Fruit fly (Drosophila melanogaster) whole organism, embryonic: Measurements from ENCODE around the gene Gpdh1.

Experiments used
- B-H1 ChIP-seq: fragments of 200-800 bp; sonication (Bioruptor generic); IDR thresholded peaks from 3 replicates; pipeline ENCODE4 v1.3.6; 2022; ENCODE audit warnings: missing biosample characterization, missing genetic modification characterization
- CG12071 ChIP-seq: fragments of 200-800 bp; sonication (Bioruptor generic); optimal IDR thresholded peaks from 3 replicates; lab custom pipeline; 2018; ENCODE audit warnings: missing biosample characterization, mild to moderate bottlenecking, missing genetic modification characterization
- CG1602 ChIP-seq: fragments of 200-800 bp; sonication (Bioruptor generic); optimal IDR thresholded peaks from 3 replicates; lab custom pipeline; 2016; ENCODE audit warnings: missing biosample characterization, missing genetic modification characterization
- CG16863 ChIP-seq: fragments of 200-800 bp; sonication (Bioruptor generic); optimal IDR thresholded peaks from 3 replicates; lab custom pipeline; 2016; ENCODE audit warnings: missing biosample characterization, missing genetic modification characterization
- CG17912 ChIP-seq: fragments of 200-800 bp; sonication (Bioruptor generic); optimal IDR thresholded peaks from 2 replicates; lab custom pipeline; 2018; ENCODE audit warnings: missing biosample characterization, mild to moderate bottlenecking, missing genetic modification characterization
- CG18011 ChIP-seq: fragments of 200-800 bp; sonication (Bioruptor generic); optimal IDR thresholded peaks from 2 replicates; lab custom pipeline; 2017; ENCODE audit warnings: missing biosample characterization, missing genetic modification characterization, mild to moderate bottlenecking, moderate library complexity, missing genotype
- CG2199 ChIP-seq: fragments of 200-800 bp; sonication (Bioruptor generic); IDR thresholded peaks from 3 replicates; pipeline ENCODE4 v1.3.6; 2022; ENCODE audit warnings: missing biosample characterization, missing genetic modification characterization
- CG30431 ChIP-seq: fragments of 200-800 bp; sonication (Bioruptor generic); optimal IDR thresholded peaks from 2 replicates; lab custom pipeline; 2017; ENCODE audit warnings: missing biosample characterization, missing genetic modification characterization
- CG32767 ChIP-seq: fragments of 200-800 bp; sonication (Bioruptor generic); IDR thresholded peaks from 2 replicates; pipeline ENCODE4 v1.3.6; 2022; ENCODE audit warnings: missing biosample characterization, missing genetic modification characterization
- CG33213 ChIP-seq: fragments of 200-800 bp; sonication (Bioruptor generic); optimal IDR thresholded peaks from 3 replicates; lab custom pipeline; 2016; ENCODE audit warnings: missing biosample characterization, missing genetic modification characterization
- CG3726 ChIP-seq: fragments of 200-800 bp; sonication (Bioruptor generic); IDR thresholded peaks from 3 replicates; pipeline ENCODE4, ENCODE4 v1.3.6; 2022; ENCODE audit warnings: missing biosample characterization, missing genetic modification characterization
- CG6272 ChIP-seq: fragments of 200-800 bp; sonication (Bioruptor generic); IDR thresholded peaks from 2 replicates; pipeline ENCODE4 v1.3.6; 2022; ENCODE audit warnings: missing biosample characterization, missing genetic modification characterization
- CG6654 ChIP-seq: fragments of 200-800 bp; sonication (Bioruptor generic); optimal IDR thresholded peaks from 2 replicates; lab custom pipeline; 2017; ENCODE audit warnings: missing biosample characterization, mild to moderate bottlenecking, missing genetic modification characterization
- CG6765 ChIP-seq: fragments of 200-800 bp; sonication (Bioruptor generic); optimal IDR thresholded peaks from 3 replicates; lab custom pipeline; 2017; ENCODE audit warnings: missing biosample characterization, mild to moderate bottlenecking, missing genetic modification characterization
- CG6854 ChIP-seq: fragments of 200-800 bp; sonication (Bioruptor generic); optimal IDR thresholded peaks from 3 replicates; lab custom pipeline; 2017; ENCODE audit warnings: missing biosample characterization, mild to moderate bottlenecking, missing genetic modification characterization
- CG7745 ChIP-seq: fragments of 200-800 bp; sonication (Bioruptor generic); optimal IDR thresholded peaks from 2 replicates; lab custom pipeline; 2018; ENCODE audit warnings: missing biosample characterization, mild to moderate bottlenecking, missing genetic modification characterization, moderate library complexity
- CG9215 ChIP-seq: fragments of 200-800 bp; sonication (Bioruptor generic); IDR thresholded peaks from 2 replicates; pipeline ENCODE4 v1.3.6; 2022; ENCODE audit warnings: missing biosample characterization, missing genetic modification characterization
- CG9797 ChIP-seq: fragments of 200-800 bp; sonication (Bioruptor generic); optimal IDR thresholded peaks from 3 replicates; lab custom pipeline; 2018; ENCODE audit warnings: missing biosample characterization, mild to moderate bottlenecking, missing genetic modification characterization
- CG9817 ChIP-seq: fragments of 200-800 bp; sonication (Bioruptor generic); optimal IDR thresholded peaks from 2 replicates; lab custom pipeline; 2018; ENCODE audit warnings: missing biosample characterization, mild to moderate bottlenecking, missing genetic modification characterization, moderate library complexity
- Dek ChIP-seq: fragments of 200-800 bp; sonication (Bioruptor generic); optimal IDR thresholded peaks from 3 replicates; lab custom pipeline; 2019; ENCODE audit warnings: missing biosample characterization, mild to moderate bottlenecking, missing genetic modification characterization, moderate library complexity
- Dip2 ChIP-seq: fragments of 200-800 bp; sonication (Bioruptor generic); IDR thresholded peaks from 2 replicates; pipeline ENCODE4 v1.3.6; 2022; ENCODE audit warnings: missing biosample characterization, missing genetic modification characterization
- Fer3 ChIP-seq: fragments of 200-800 bp; sonication (Bioruptor generic); optimal IDR thresholded peaks from 2 replicates; lab custom pipeline; 2018; ENCODE audit warnings: missing biosample characterization, mild to moderate bottlenecking, missing genetic modification characterization, moderate library complexity
- H15 ChIP-seq: fragments of 200-800 bp; sonication (Bioruptor generic); IDR thresholded peaks from 3 replicates; pipeline ENCODE4 v1.3.6; 2022; ENCODE audit warnings: missing biosample characterization, missing genetic modification characterization
- Hr51 ChIP-seq, 2 experiments: fragments of 200-800 bp; sonication (Bioruptor generic); optimal IDR thresholded peaks; 2 replicates in 1 of 2; 3 replicates in 1 of 2; lab custom pipeline; 2016 to 2018; ENCODE audit warnings: missing biosample characterization in 2 of 2, missing genetic modification characterization in 2 of 2, mild to moderate bottlenecking in 1 of 2, moderate library complexity in 1 of 2
- Lhr ChIP-seq: fragments of 200-800 bp; sonication (Bioruptor generic); optimal IDR thresholded peaks from 3 replicates; lab custom pipeline; 2017; ENCODE audit warnings: mild to moderate bottlenecking, missing biosample characterization, missing genetic modification reagents, missing genetic modification characterization
- Med ChIP-seq: fragments of 200-800 bp; sonication (Bioruptor generic); peaks from one replicate; lab custom pipeline; 2016; ENCODE audit warnings: missing biosample characterization, missing genetic modification characterization, mild to moderate bottlenecking, inconsistent platforms, moderate library complexity
- Mes4 ChIP-seq: fragments of 200-800 bp; sonication (Bioruptor generic); optimal IDR thresholded peaks from 2 replicates; lab custom pipeline; 2016; ENCODE audit warnings: missing biosample characterization, missing genetic modification characterization
- NC2α ChIP-seq: fragments of 200-800 bp; sonication (Bioruptor generic); optimal IDR thresholded peaks from 2 replicates; lab custom pipeline; 2016; ENCODE audit warnings: missing biosample characterization, missing genetic modification characterization
- Rfx ChIP-seq: fragments of 200-800 bp; sonication (Bioruptor generic); IDR thresholded peaks from 2 replicates; pipeline ENCODE4 v1.3.6; 2022; ENCODE audit warnings: missing biosample characterization, missing genetic modification characterization
- Sin3A ChIP-seq: fragments of >200 bp; optimal IDR thresholded peaks from 2 replicates; lab custom pipeline; 2018
- Ssrp ChIP-seq: fragments of 200-800 bp; sonication (Bioruptor generic); optimal IDR thresholded peaks from 2 replicates; lab custom pipeline; 2018; ENCODE audit warnings: missing biosample characterization, mild to moderate bottlenecking, missing genetic modification characterization, moderate library complexity
- aop ChIP-seq: fragments of 200-800 bp; sonication (Bioruptor generic); IDR thresholded peaks from 2 replicates; pipeline ENCODE4 v1.3.6; 2022; ENCODE audit warnings: missing biosample characterization, missing genetic modification characterization
- bab2 ChIP-seq: fragments of 200-800 bp; sonication (Bioruptor generic); optimal IDR thresholded peaks from 2 replicates; lab custom pipeline; 2016; ENCODE audit warnings: missing biosample characterization, missing genetic modification characterization
- bbx ChIP-seq: fragments of 200-800 bp; sonication (Bioruptor generic); IDR thresholded peaks from 2 replicates; pipeline ENCODE4 v1.3.6; 2022; ENCODE audit warnings: missing biosample characterization, missing genetic modification characterization; ENCODE audit not compliant: partially characterized antibody
- bigmax ChIP-seq: fragments of 200-800 bp; sonication (Bioruptor generic); optimal IDR thresholded peaks from 2 replicates; lab custom pipeline; 2018; ENCODE audit warnings: missing biosample characterization, mild to moderate bottlenecking, missing genetic modification characterization
- exex ChIP-seq: fragments of 200-800 bp; sonication (Bioruptor generic); optimal IDR thresholded peaks from 4 replicates; lab custom pipeline; 2018; ENCODE audit warnings: missing biosample characterization, mild to moderate bottlenecking, missing genetic modification characterization, moderate library complexity
- gfzf ChIP-seq: fragments of 200-800 bp; sonication (Bioruptor generic); optimal IDR thresholded peaks from 2 replicates; lab custom pipeline; 2016; ENCODE audit warnings: missing biosample characterization, mild to moderate bottlenecking, missing genetic modification characterization, moderate library complexity
- insv ChIP-seq, 2 experiments: fragments of 200-800 bp; sonication (Bioruptor generic); optimal IDR thresholded peaks; 3 replicates each; lab custom pipeline; 2016 to 2018; ENCODE audit warnings: missing biosample characterization in 2 of 2, missing genetic modification characterization in 2 of 2
- jumu ChIP-seq: fragments of 200-800 bp; sonication (Bioruptor generic); optimal IDR thresholded peaks from 3 replicates; lab custom pipeline; 2016; ENCODE audit warnings: missing biosample characterization, missing genetic modification characterization
- mld ChIP-seq: fragments of 200-800 bp; sonication (Bioruptor generic); IDR thresholded peaks from 3 replicates; pipeline ENCODE4 v1.3.6; 2022; ENCODE audit warnings: missing biosample characterization, missing genetic modification characterization; ENCODE audit not compliant: partially characterized antibody
- nerfin-1 ChIP-seq: fragments of 200-800 bp; sonication (Bioruptor generic); optimal IDR thresholded peaks from 3 replicates; lab custom pipeline; 2019; ENCODE audit warnings: missing biosample characterization, mild to moderate bottlenecking, missing genetic modification characterization, moderate library complexity
- nom ChIP-seq: fragments of 200-800 bp; sonication (Bioruptor generic); optimal IDR thresholded peaks from 2 replicates; lab custom pipeline; 2017; ENCODE audit warnings: missing biosample characterization, missing genetic modification characterization, mild to moderate bottlenecking, moderate library complexity, missing genetic modification reagents
- odd ChIP-seq: fragments of 200-800 bp; sonication (Bioruptor generic); optimal IDR thresholded peaks from 2 replicates; lab custom pipeline; 2017; ENCODE audit warnings: missing biosample characterization, mild to moderate bottlenecking, missing genetic modification characterization
- pb ChIP-seq: fragments of 200-800 bp; sonication (Bioruptor generic); optimal IDR thresholded peaks from 3 replicates; lab custom pipeline; 2016; ENCODE audit warnings: missing biosample characterization, missing genetic modification characterization
- seq ChIP-seq: fragments of 200-800 bp; sonication (Bioruptor generic); IDR thresholded peaks from 2 replicates; pipeline ENCODE4 v1.3.6; 2022; ENCODE audit warnings: missing biosample characterization, missing genetic modification characterization
- shn ChIP-seq: fragments of 200-800 bp; sonication (Bioruptor generic); optimal IDR thresholded peaks from 3 replicates; lab custom pipeline; 2016; ENCODE audit warnings: missing biosample characterization, missing genetic modification characterization
- tll ChIP-seq, 2 experiments: fragments of 200-800 bp in 1 of 2; fragments of >200 bp in 1 of 2; sonication (Bioruptor generic) in 1 of 2; optimal IDR thresholded peaks; 2 replicates each; lab custom pipeline; 2017 to 2019; ENCODE audit warnings: missing biosample characterization in 2 of 2, missing genetic modification characterization in 2 of 2, mild to moderate bottlenecking in 1 of 2, moderate library complexity in 1 of 2
- toy ChIP-seq: fragments of 200-800 bp; sonication (Bioruptor generic); IDR thresholded peaks from 2 replicates; pipeline ENCODE4 v1.3.6; 2022; ENCODE audit warnings: missing biosample characterization, missing genetic modification characterization
- vfl ChIP-seq: fragments of 200-800 bp; sonication (Bioruptor generic); optimal IDR thresholded peaks from 2 replicates; lab custom pipeline; 2016; ENCODE audit warnings: missing biosample characterization, missing genetic modification characterization
- vvl ChIP-seq: fragments of 200-800 bp; sonication (Bioruptor generic); IDR thresholded peaks from 2 replicates; pipeline ENCODE4 v1.3.6; 2022; ENCODE audit warnings: missing biosample characterization, missing genetic modification characterization
- zf30C ChIP-seq: fragments of 200-800 bp; sonication (Bioruptor generic); optimal IDR thresholded peaks from 3 replicates; lab custom pipeline; 2018; ENCODE audit warnings: missing biosample characterization, mild to moderate bottlenecking, missing genetic modification characterization

The Gpdh1 gene

DNA sequence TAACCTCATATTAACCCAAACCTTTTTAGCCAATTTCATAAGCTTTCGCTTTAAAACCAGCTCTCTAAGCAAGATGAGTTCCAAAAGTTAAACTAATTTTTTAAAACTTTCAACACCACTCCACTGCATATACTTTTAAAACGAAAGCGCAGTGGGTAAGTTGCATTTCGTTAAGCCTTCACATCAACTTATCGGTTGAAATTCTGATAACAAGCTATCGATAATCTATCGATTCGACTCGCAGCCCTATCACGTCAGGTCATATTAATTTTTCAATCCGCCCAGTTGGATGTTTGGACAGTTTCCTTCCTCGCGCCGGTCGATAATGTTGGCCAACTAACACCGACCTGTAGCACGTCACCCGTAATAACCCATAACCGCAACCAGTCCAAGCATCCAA lies 42.7 kb downstream of the Gpdh1 start, which contains the start of gene ifc (continued):
- TF ChIP-seq zf30C (GFP tag; lab: Kevin White, UChicago) (peak; percentile 8), nerfin-1 (peak; percentile 28), exex (tag; lab: Kevin White, UChicago) (peak; percentile 36), seq (GFP tag; lab: Robert Waterston, UW) (no peak), jumu (GFP tag; lab: Kevin White, UChicago) (peak; percentile 71), CG16863 (GFP tag; lab: Kevin White, UChicago) (peak; percentile 25), bbx (GFP tag; lab: Robert Waterston, UW) (no peak), Fer3 (tag; lab: Kevin White, UChicago) (peak; percentile 64), nom (GFP tag; lab: Kevin White, UChicago) (peak; percentile 46), CG2199 (no peak), Dek (tag; lab: Kevin White, UChicago) (peak; percentile 63), CG32767 (GFP tag; lab: Robert Waterston, UW) (no peak), gfzf (GFP tag; lab: Kevin White, UChicago) (peak; percentile 61), NC2α (GFP tag; lab: Kevin White, UChicago) (no peak), toy (GFP tag; lab: Robert Waterston, UW) (no peak), CG9215 (GFP tag; lab: Robert Waterston, UW) (no peak), aop (GFP tag; lab: Robert Waterston, UW) (no peak), H15 (GFP tag; lab: Robert Waterston, UW) (no peak), Sin3A (lab: Kevin White, UChicago) (peak; percentile 39), bigmax (GFP tag; lab: Kevin White, UChicago) (peak; percentile 40), Ssrp (tag; lab: Kevin White, UChicago) (peak; percentile 61), vvl (GFP tag; lab: Robert Waterston, UW) (no peak), CG18011 (GFP tag; lab: Kevin White, UChicago) (peak; percentile 10), CG6854 (no peak), mld (GFP tag; lab: Robert Waterston, UW) (no peak), CG6654 (GFP tag; lab: Kevin White, UChicago) (no peak), CG1602 (GFP tag; lab: Kevin White, UChicago) (peak; percentile 59), Hr51 (GFP tag; optimal IDR thresholded peaks at IDR 0.05; lab: Kevin White, UChicago) (peak in 1 of 2 experiments; percentile 21), CG6272 (GFP tag; lab: Robert Waterston, UW) (0 out of 2 replicates have a peak, but pooled peaks have one; percentile 13), vfl (GFP tag; lab: Kevin White, UChicago) (peak; percentile 62), Lhr (GFP tag; lab: Kevin White, UChicago) (peak; percentile 93), B-H1 (GFP tag; lab: Robert Waterston, UW) (no peak), CG9797 (GFP tag; lab: Kevin White, UChicago) (peak; percentile 94), Rfx (no peak), tll (GFP tag; optimal IDR thresholded peaks at IDR 0.05; lab: Kevin White, UChicago) (no peak), CG17912 (GFP tag; lab: Kevin White, UChicago) (no peak), CG12071 (GFP tag; lab: Kevin White, UChicago) (no peak), odd (GFP tag; lab: Kevin White, UChicago) (no peak), CG9817 (tag; lab: Kevin White, UChicago) (peak; percentile 68), CG7745 (tag; lab: Kevin White, UChicago) (no peak), shn (GFP tag; lab: Kevin White, UChicago) (peak; percentile 74), bab2 (GFP tag; lab: Kevin White, UChicago) (peak; percentile 49), CG6765 (GFP tag; lab: Kevin White, UChicago) (no peak), insv (GFP tag; optimal IDR thresholded peaks at IDR 0.05; lab: Kevin White, UChicago) (peak in 1 of 2 experiments; percentile 44), Med (GFP tag; lab: Kevin White, UChicago) (peak; percentile 94), Dip2 (GFP tag; lab: Robert Waterston, UW) (no peak), pb (peak; percentile 9), CG33213 (GFP tag; lab: Kevin White, UChicago) (peak; percentile 84), CG3726 (GFP tag; lab: Robert Waterston, UW) (no peak), Mes4 (GFP tag; lab: Kevin White, UChicago) (peak; percentile 30), CG30431 (no peak)
